Fruit fly (Drosophila melanogaster): ENCODE data around the gene Mdh1.

The Mdh1 gene

dm6 chr2L:10395642-10396487 is at the start of gene Mdh1:
Gene Mdh1 (minus strand): TSS chr2L:10396332.
- no peak for TF ChIP-seq esn (GFP tag; optimal IDR thresholded peaks at IDR 0.05)
- TF ChIP-seq CG11902 (GFP tag; optimal IDR thresholded peaks at IDR 0.05): no peak
- TF ChIP-seq Eip78C (GFP tag): peak; percentile 64
- peak; percentile 18 for TF ChIP-seq Eip93F (GFP tag; optimal IDR thresholded peaks at IDR 0.05)
- no peak for TF ChIP-seq Met (GFP tag; optimal IDR thresholded peaks at IDR 0.05)
- TF ChIP-seq Ets21C (GFP tag; optimal IDR thresholded peaks at IDR 0.05): no peak
- TF ChIP-seq CG3032 (tag; optimal IDR thresholded peaks at IDR 0.05): no peak
- peak; percentile 11 to 40 for TF ChIP-seq ss (GFP tag; optimal IDR thresholded peaks at IDR 0.05)
- TF ChIP-seq Gug (GFP tag; IDR thresholded peaks at IDR 0.05): no peak
- TF ChIP-seq Ets96B (tag; optimal IDR thresholded peaks at IDR 0.05): no peak
- TF ChIP-seq CG6808 (GFP tag; optimal IDR thresholded peaks at IDR 0.05): peak; percentile 4
- peak; percentile 55 for TF ChIP-seq vri (GFP tag; optimal IDR thresholded peaks at IDR 0.05)

dm6 chr2L:10442048-10442790 is 46.1 kb upstream of the Mdh1 start, which contains the start of gene loh:
Gene loh (plus strand): TSS chr2L:10442534.
- TF ChIP-seq CG8119 (GFP tag; IDR thresholded peaks at IDR 0.05): no peak
- no peak for TF ChIP-seq Lpt (GFP tag; optimal IDR thresholded peaks at IDR 0.05)
- TF ChIP-seq CG4318 (GFP tag; optimal IDR thresholded peaks at IDR 0.05): no peak
- peak; percentile 86 for TF ChIP-seq Eip78C (GFP tag)
- TF ChIP-seq acj6 (GFP tag; optimal IDR thresholded peaks at IDR 0.05): peak; percentile 40
- no peak for TF ChIP-seq CG8632 (GFP tag; optimal IDR thresholded peaks at IDR 0.05)
- no peak for TF ChIP-seq vri (GFP tag; optimal IDR thresholded peaks at IDR 0.05)
- TF ChIP-seq CG9139 (GFP tag; optimal IDR thresholded peaks at IDR 0.05): no peak
- peak; percentile 49 for TF ChIP-seq CG10631 (GFP tag; optimal IDR thresholded peaks at IDR 0.05)
- peak; percentile 32 for TF ChIP-seq Hr4 (GFP tag; optimal IDR thresholded peaks at IDR 0.05)
- TF ChIP-seq CG3032 (tag; optimal IDR thresholded peaks at IDR 0.05): peak; percentile 29
- TF ChIP-seq topi (GFP tag; optimal IDR thresholded peaks at IDR 0.05): peak; percentile 35
- peak; percentile 60 for TF ChIP-seq esn (GFP tag; optimal IDR thresholded peaks at IDR 0.05)
- peak; percentile 1 for TF ChIP-seq lz (GFP tag; optimal IDR thresholded peaks at IDR 0.05)
- peak; percentile 13 for TF ChIP-seq CG11902 (GFP tag; optimal IDR thresholded peaks at IDR 0.05)
- peak; percentile 8 for TF ChIP-seq Blimp-1 (GFP tag; optimal IDR thresholded peaks at IDR 0.05)
- TF ChIP-seq svp (GFP tag): no peak
- peak; percentile 37 for TF ChIP-seq CG6792 (GFP tag; optimal IDR thresholded peaks at IDR 0.05)
- TF ChIP-seq OdsH (GFP tag; optimal IDR thresholded peaks at IDR 0.05): peak; percentile 50

- TF ChIP-seq Eip93F (GFP tag; optimal IDR thresholded peaks at IDR 0.05): no peak
- no peak for TF ChIP-seq CG15336 (GFP tag; IDR thresholded peaks at IDR 0.05)
- no peak for TF ChIP-seq CG6792 (GFP tag; optimal IDR thresholded peaks at IDR 0.05)
- TF ChIP-seq Eip75B (GFP tag; optimal IDR thresholded peaks at IDR 0.05): no peak
- TF ChIP-seq CG31627 (GFP tag; optimal IDR thresholded peaks at IDR 0.05): no peak
- no peak for TF ChIP-seq CG11902 (GFP tag; optimal IDR thresholded peaks at IDR 0.05)
- no peak for TF ChIP-seq CG16779 (tag; optimal IDR thresholded peaks at IDR 0.05)
- TF ChIP-seq CG6276 (GFP tag; optimal IDR thresholded peaks at IDR 0.05): no peak
Observed at dm6 chr2L:10439174-10439573, 43.0 kb upstream of the Mdh1 start, which contains the start of gene Nse4. Gene Nse4 (plus strand): TSS chr2L:10439440.

dm6 chr2L:10437317-10437716 is 41.2 kb upstream of the Mdh1 start, which contains the start of gene STUB1:
Gene STUB1 (plus strand): TSS chr2L:10437548.
- TF ChIP-seq CG8119 (GFP tag; IDR thresholded peaks at IDR 0.05) (no peak), Lpt (GFP tag; optimal IDR thresholded peaks at IDR 0.05) (no peak), fkh (GFP tag; optimal IDR thresholded peaks at IDR 0.05) (peak; percentile 14), CG31627 (GFP tag; optimal IDR thresholded peaks at IDR 0.05) (peak; percentile 8), CG7368 (GFP tag; optimal IDR thresholded peaks at IDR 0.05) (no peak), CG10631 (GFP tag; optimal IDR thresholded peaks at IDR 0.05) (no peak), salr (GFP tag; optimal IDR thresholded peaks at IDR 0.05) (no peak), Sox15 (GFP tag; optimal IDR thresholded peaks at IDR 0.05) (no peak), esn (GFP tag; optimal IDR thresholded peaks at IDR 0.05) (peak; percentile 36), CG6808 (GFP tag; optimal IDR thresholded peaks at IDR 0.05) (no peak), Hr4 (GFP tag; optimal IDR thresholded peaks at IDR 0.05) (no peak), CG10669 (GFP tag; optimal IDR thresholded peaks at IDR 0.05) (no peak), Hr38 (GFP tag; optimal IDR thresholded peaks at IDR 0.05) (no peak), cyc (GFP tag; optimal IDR thresholded peaks at IDR 0.05) (no peak), CG16779 (tag; optimal IDR thresholded peaks at IDR 0.05) (no peak)
